Worm (Caenorhabditis elegans): ENCODE results near the gene C07A4.2.

C07A4.2 gene

ce11 chrX:10172004-10172584 is at the start of gene C07A4.2:
TSS of gene C07A4.2 (plus strand) at chrX:10172198.
- TF ChIP-seq ccch-3 (GFP tag; optimal IDR thresholded peaks at IDR 0.05) = no peak
- TF ChIP-seq ama-1 (optimal IDR thresholded peaks at IDR 0.05) = no peak
- no peak for TF ChIP-seq ama-1 (GFP tag; optimal IDR thresholded peaks at IDR 0.05)
- no peak for TF ChIP-seq hrde-1 (tag; optimal IDR thresholded peaks at IDR 0.05; ENCODE audit: borderline replicate concordance)
- no peak for TF ChIP-seq F33H1.4 (GFP tag; IDR thresholded peaks at IDR 0.05)
- TF ChIP-seq B0019.2 (GFP tag; conservative IDR thresholded peaks at IDR 0.05) = no peak
- TF ChIP-seq akir-1 (GFP tag; optimal IDR thresholded peaks at IDR 0.05) = no peak
- no peak for TF ChIP-seq rec-8 (tag; optimal IDR thresholded peaks at IDR 0.05)
- TF ChIP-seq Y79H2A.3 (GFP tag; conservative IDR thresholded peaks at IDR 0.05) = no peak
- no peak for TF ChIP-seq zim-3 (tag; optimal IDR thresholded peaks at IDR 0.05)
- no peak for TF ChIP-seq lin-54 (GFP tag; optimal IDR thresholded peaks at IDR 0.05)
- no peak for TF ChIP-seq atf-7 (tag; optimal IDR thresholded peaks at IDR 0.05)
- TF ChIP-seq cebp-2 (GFP tag; IDR thresholded peaks at IDR 0.05) = no peak
- no peak for TF ChIP-seq nhr-120 (GFP tag; IDR thresholded peaks at IDR 0.05)
- no peak for TF ChIP-seq ztf-18 (tag; optimal IDR thresholded peaks at IDR 0.05)
- TF ChIP-seq zfh-2 (GFP tag; conservative IDR thresholded peaks at IDR 0.05) = no peak
- TF ChIP-seq F57A8.1 (GFP tag; optimal IDR thresholded peaks at IDR 0.05) = no peak

- TF ChIP-seq Y67H2A.10 (GFP tag; conservative IDR thresholded peaks at IDR 0.05) (no peak), attf-5 (GFP tag; optimal IDR thresholded peaks at IDR 0.05) (no peak), snpc-3.4 (tag; optimal IDR thresholded peaks at IDR 0.05) (no peak), C06A6.2 (GFP tag; conservative IDR thresholded peaks at IDR 0.05) (no peak), rpc-1 (optimal IDR thresholded peaks at IDR 0.05) (no peak), rpc-1 (tag; optimal IDR thresholded peaks at IDR 0.05) (no peak), F22D6.2 (tag; optimal IDR thresholded peaks at IDR 0.05) (no peak), F57C9.4 (tag; optimal IDR thresholded peaks at IDR 0.05) (no peak), unc-62 (GFP tag; optimal IDR thresholded peaks at IDR 0.05) (no peak), bed-2 (GFP tag; IDR thresholded peaks at IDR 0.05) (no peak), ceh-79 (tag; optimal IDR thresholded peaks at IDR 0.05) (no peak), nhr-80 (tag; optimal IDR thresholded peaks at IDR 0.05) (no peak), cebp-1 (GFP tag; IDR thresholded peaks at IDR 0.05) (no peak), cebp-1 (tag; optimal IDR thresholded peaks at IDR 0.05) (no peak), ccch-3 (GFP tag; optimal IDR thresholded peaks at IDR 0.05) (no peak), nhr-27 (tag; optimal IDR thresholded peaks at IDR 0.05) (no peak)
These were observed 49.0 kb upstream of the C07A4.2 start for ce11 chrX:10123015-10123414.

DNA sequence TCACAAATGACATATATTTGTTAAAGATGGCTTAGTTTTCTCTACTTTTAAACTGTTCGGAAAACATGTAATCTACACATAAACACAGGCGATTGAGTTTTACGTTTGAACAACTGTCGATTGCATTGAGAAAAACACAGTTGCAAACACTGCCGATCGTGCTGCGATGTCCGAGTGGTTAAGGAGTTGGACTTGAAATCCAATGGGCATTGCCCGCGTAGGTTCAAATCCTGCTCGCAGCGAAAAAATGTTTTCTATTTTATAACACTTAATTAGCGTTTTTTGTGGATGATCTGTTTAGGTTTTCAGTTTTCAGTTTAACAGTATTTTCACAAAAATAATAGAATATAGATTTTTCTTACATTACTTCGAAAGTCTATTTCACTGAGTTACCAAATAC is 47.7 kb upstream of the C07A4.2 start:
- TF ChIP-seq ztf-26 (tag; optimal IDR thresholded peaks at IDR 0.05) (no peak), nhr-120 (GFP tag; IDR thresholded peaks at IDR 0.05) (no peak), T26A5.8 (tag; optimal IDR thresholded peaks at IDR 0.05) (no peak), zfh-2 (GFP tag; conservative IDR thresholded peaks at IDR 0.05) (no peak), mel-28 (tag; optimal IDR thresholded peaks at IDR 0.05; ENCODE audit: borderline replicate concordance) (no peak), Y53G8AR.9 (GFP tag; conservative IDR thresholded peaks at IDR 0.05) (no peak), attf-3 (GFP tag; conservative IDR thresholded peaks at IDR 0.05) (no peak), akir-1 (GFP tag; optimal IDR thresholded peaks at IDR 0.05) (no peak), nhr-90 (tag; optimal IDR thresholded peaks at IDR 0.05) (peak; percentile 51), tbx-9 (tag; optimal IDR thresholded peaks at IDR 0.05; ENCODE audit: borderline replicate concordance) (no peak), mes-4 (tag; optimal IDR thresholded peaks at IDR 0.05) (peak; percentile 12), egl-44 (GFP tag; IDR thresholded peaks at IDR 0.05) (no peak), T07F8.4 (tag; optimal IDR thresholded peaks at IDR 0.05) (no peak), hlh-26 (GFP tag; conservative IDR thresholded peaks at IDR 0.05) (no peak), attf-6 (GFP tag; IDR thresholded peaks at IDR 0.05) (no peak), Y95B8A.8 (GFP tag; IDR thresholded peaks at IDR 0.05) (no peak), unc-62 (GFP tag; optimal IDR thresholded peaks at IDR 0.05) (no peak), fkh-3 (tag; optimal IDR thresholded peaks at IDR 0.05) (no peak), pha-4 (tag; optimal IDR thresholded peaks at IDR 0.05) (no peak), hsf-1 (GFP tag; IDR thresholded peaks at IDR 0.05) (no peak), ZK185.1 (tag; optimal IDR thresholded peaks at IDR 0.05; ENCODE audit: poor library complexity, severe bottlenecking) (peak; percentile 41)
